Worm (Caenorhabditis elegans) whole organism, L1 larva: Measurements from ENCODE around the gene C05C10.2.

ENCODE experiments used
- C34B4.2 ChIP-seq: sonication (generic microtip); optimal IDR thresholded peaks from 2 replicates; lab custom pipeline; 2017; ENCODE audit warnings: mild to moderate bottlenecking, missing genetic modification characterization, missing compliant biosample characterization
- F16B12.6 ChIP-seq: fragments of 150-350 bp; optimal IDR thresholded peaks from 2 replicates; lab custom pipeline; 2014; ENCODE audit warnings: missing biosample characterization, missing genetic modification characterization
- Y116A8C.19 ChIP-seq: sonication (generic microtip); optimal IDR thresholded peaks from 2 replicates; lab custom pipeline; 2016; ENCODE audit warnings: missing compliant biosample characterization, missing genetic modification characterization, borderline replicate concordance
- aha-1 ChIP-seq: fragments of 150-350 bp; optimal IDR thresholded peaks from 2 replicates; lab custom pipeline; 2014; ENCODE audit warnings: missing biosample characterization, missing genetic modification characterization
- alr-1 ChIP-seq: fragments of 200-800 bp; sonication (Bioruptor generic); optimal IDR thresholded peaks from 2 replicates; lab custom pipeline; 2018; ENCODE audit warnings: borderline replicate concordance, mild to moderate bottlenecking, missing genetic modification characterization, missing compliant biosample characterization
- ama-1 ChIP-seq: fragments of 150-350 bp; optimal IDR thresholded peaks from 2 replicates; lab custom pipeline; 2014
- ceh-90 ChIP-seq: sonication (generic microtip); optimal IDR thresholded peaks from 2 replicates; lab custom pipeline; 2016; ENCODE audit warnings: missing genetic modification characterization, missing compliant biosample characterization
- dpl-1 ChIP-seq, 3 experiments: fragments of 150-350 bp in 2 of 3; sonication (generic microtip) in 1 of 3; optimal IDR thresholded peaks; 2 replicates each; lab custom pipeline; 2014 to 2017; ENCODE audit warnings: missing biosample characterization in 3 of 3, missing genetic modification characterization in 3 of 3, missing genetic modification reagents in 3 of 3
- elt-2 ChIP-seq: sonication (generic microtip); optimal IDR thresholded peaks from 2 replicates; lab custom pipeline; 2016; ENCODE audit warnings: missing genetic modification characterization, mild to moderate bottlenecking, inconsistent platforms, missing compliant biosample characterization, missing genetic modification reagents
- elt-3 ChIP-seq, 6 experiments: fragments of 150-350 bp in 1 of 6; sonication (generic microtip); optimal IDR thresholded peaks; 2 replicates each; lab custom pipeline; 2017 to 2018; ENCODE audit warnings: missing biosample characterization in 6 of 6, missing genetic modification characterization in 6 of 6, inconsistent platforms in 1 of 6
- ets-5 ChIP-seq: fragments of 200-800 bp; sonication (Bioruptor generic); IDR thresholded peaks from 2 replicates; pipeline ENCODE4 v1.3.6; 2022; ENCODE audit warnings: missing genetic modification characterization, missing compliant biosample characterization
- fkh-8 ChIP-seq: sonication (generic microtip); optimal IDR thresholded peaks from 2 replicates; lab custom pipeline; 2016; ENCODE audit warnings: mild to moderate bottlenecking, missing genetic modification characterization, missing compliant biosample characterization
- fos-1 ChIP-seq: fragments of 150-350 bp; optimal IDR thresholded peaks from 2 replicates; lab custom pipeline; 2014; ENCODE audit warnings: missing biosample characterization, missing genetic modification characterization
- grh-1 ChIP-seq: fragments of 200-800 bp; sonication (Bioruptor generic); IDR thresholded peaks from 2 replicates; pipeline ENCODE4 v1.3.6; 2022; ENCODE audit warnings: missing genetic modification reagents, missing genetic modification characterization, missing compliant biosample characterization
- hlh-17 ChIP-seq: fragments of 200-800 bp; sonication (Bioruptor generic); optimal IDR thresholded peaks from 2 replicates; lab custom pipeline; 2018; ENCODE audit warnings: missing genetic modification characterization, mild to moderate bottlenecking, missing compliant biosample characterization, moderate library complexity, borderline replicate concordance
- hlh-4 ChIP-seq: sonication (generic microtip); optimal IDR thresholded peaks from 2 replicates; lab custom pipeline; 2016; ENCODE audit warnings: mild to moderate bottlenecking, missing genetic modification characterization, missing compliant biosample characterization
- hpl-2 ChIP-seq: fragments of 150-350 bp; optimal IDR thresholded peaks from 2 replicates; lab custom pipeline; 2014; ENCODE audit warnings: missing biosample characterization, missing genetic modification reagents, missing genetic modification characterization
- irx-1 ChIP-seq: sonication (generic microtip); optimal IDR thresholded peaks from 2 replicates; lab custom pipeline; 2016; ENCODE audit warnings: missing genetic modification characterization, missing compliant biosample characterization
- isw-1 ChIP-seq: fragments of 200-800 bp; sonication (Bioruptor generic); IDR thresholded peaks from 2 replicates; pipeline ENCODE4 v1.3.6; 2022; ENCODE audit warnings: missing genetic modification characterization, missing compliant biosample characterization
- lin-39 ChIP-seq: fragments of 150-350 bp; optimal IDR thresholded peaks from 2 replicates; lab custom pipeline; 2014; ENCODE audit warnings: missing biosample characterization, missing genetic modification reagents, missing genetic modification characterization
- lir-3 ChIP-seq: sonication (generic microtip); optimal IDR thresholded peaks from 2 replicates; lab custom pipeline; 2016; ENCODE audit warnings: mild to moderate bottlenecking, missing genetic modification characterization, moderate library complexity, missing compliant biosample characterization; ENCODE audit not compliant: poor library complexity
- lsy-2 ChIP-seq, 2 experiments: fragments of 150-350 bp; optimal IDR thresholded peaks; 2 replicates each; lab custom pipeline; 2014; ENCODE audit warnings: missing biosample characterization in 2 of 2, missing genetic modification characterization in 2 of 2
- mdl-1 ChIP-seq, 2 experiments: fragments of 150-350 bp; optimal IDR thresholded peaks; 2 replicates each; lab custom pipeline; 2014 to 2017; ENCODE audit warnings: missing biosample characterization in 2 of 2, missing genetic modification characterization in 2 of 2, inconsistent platforms in 1 of 2
- mef-2 ChIP-seq: fragments of 150-350 bp; optimal IDR thresholded peaks from 2 replicates; lab custom pipeline; 2014; ENCODE audit warnings: missing biosample characterization, missing genetic modification characterization
- nhr-19 ChIP-seq: fragments of 200-800 bp; sonication (Bioruptor generic); conservative IDR thresholded peaks from 2 replicates; pipeline ENCODE4 v1.3.6; 2022; ENCODE audit warnings: missing genetic modification characterization, missing compliant biosample characterization
- nhr-28 ChIP-seq: fragments of 150-350 bp; optimal IDR thresholded peaks from 2 replicates; lab custom pipeline; 2014; ENCODE audit warnings: missing biosample characterization, missing genetic modification characterization
- nhr-47 ChIP-seq: sonication (generic microtip); optimal IDR thresholded peaks from 2 replicates; lab custom pipeline; 2016; ENCODE audit warnings: mild to moderate bottlenecking, missing genetic modification characterization, moderate library complexity, missing compliant biosample characterization
- nhr-85 ChIP-seq: sonication (generic microtip); peaks from one replicate; lab custom pipeline; 2016; ENCODE audit warnings: missing genetic modification characterization, inconsistent platforms, missing compliant biosample characterization
- nhr-90 ChIP-seq: sonication (generic microtip); optimal IDR thresholded peaks from 2 replicates; lab custom pipeline; 2016; ENCODE audit warnings: mild to moderate bottlenecking, missing genetic modification characterization, missing compliant biosample characterization; ENCODE audit not compliant: poor library complexity
- pag-3 ChIP-seq: sonication (generic microtip); optimal IDR thresholded peaks from 2 replicates; lab custom pipeline; 2017; ENCODE audit warnings: missing genetic modification characterization, mild to moderate bottlenecking, missing compliant biosample characterization, antibody characterized with exemption, borderline replicate concordance; ENCODE audit not compliant: insufficient read depth
- snu-23 ChIP-seq: sonication (generic microtip); optimal IDR thresholded peaks from 2 replicates; lab custom pipeline; 2016; ENCODE audit warnings: missing genetic modification characterization, missing compliant biosample characterization
- sox-4 ChIP-seq: sonication (generic microtip); optimal IDR thresholded peaks from 2 replicates; lab custom pipeline; 2016; ENCODE audit warnings: missing genetic modification characterization, missing compliant biosample characterization
- sptf-1 ChIP-seq: fragments of 150-350 bp; optimal IDR thresholded peaks from 2 replicates; lab custom pipeline; 2014; ENCODE audit warnings: missing biosample characterization, missing genetic modification characterization
- swsn-7 ChIP-seq: sonication (generic microtip); optimal IDR thresholded peaks from 2 replicates; lab custom pipeline; 2016; ENCODE audit warnings: missing genetic modification characterization, missing compliant biosample characterization
- tbx-2 ChIP-seq: sonication (generic microtip); optimal IDR thresholded peaks from 2 replicates; lab custom pipeline; 2016; ENCODE audit warnings: missing genetic modification characterization, missing compliant biosample characterization
- tlp-1 ChIP-seq: fragments of 150-350 bp; optimal IDR thresholded peaks from 2 replicates; lab custom pipeline; 2014; ENCODE audit warnings: missing biosample characterization, missing genetic modification characterization
- unc-130 ChIP-seq: fragments of 150-350 bp; optimal IDR thresholded peaks from 2 replicates; lab custom pipeline; 2017; ENCODE audit warnings: missing biosample characterization, missing genetic modification characterization, inconsistent platforms
- unc-30 ChIP-seq: sonication (generic microtip); optimal IDR thresholded peaks from 2 replicates; lab custom pipeline; 2017; ENCODE audit warnings: missing biosample characterization, missing genetic modification characterization
- unc-62 ChIP-seq: fragments of 150-350 bp; optimal IDR thresholded peaks from 2 replicates; lab custom pipeline; 2014; ENCODE audit warnings: missing biosample characterization, missing genetic modification reagents, missing genetic modification characterization
- vab-15 ChIP-seq: sonication (generic microtip); optimal IDR thresholded peaks from 2 replicates; lab custom pipeline; 2017; ENCODE audit warnings: missing genotype, mild to moderate bottlenecking, missing genetic modification characterization, missing compliant biosample characterization
- xbp-1 ChIP-seq: sonication (generic microtip); optimal IDR thresholded peaks from 2 replicates; lab custom pipeline; 2016; ENCODE audit warnings: missing genetic modification characterization, missing compliant biosample characterization
- zag-1 ChIP-seq: fragments of 150-350 bp; optimal IDR thresholded peaks from 2 replicates; lab custom pipeline; 2014; ENCODE audit warnings: missing biosample characterization, missing genetic modification characterization
- zip-4 ChIP-seq: fragments of 200-800 bp; sonication (Bioruptor generic); optimal IDR thresholded peaks from 2 replicates; lab custom pipeline; 2018; ENCODE audit warnings: mild to moderate bottlenecking, missing genetic modification characterization, moderate library complexity, missing compliant biosample characterization
- ztf-11 ChIP-seq, 2 experiments: sonication (generic microtip); optimal IDR thresholded peaks; 2 replicates each; lab custom pipeline; 2016 to 2017; ENCODE audit warnings: missing genetic modification characterization in 2 of 2, missing biosample characterization in 1 of 2, missing compliant biosample characterization in 1 of 2

C05C10.2 gene

ce11 chrII:9940430-9940829 is 18.4 kb downstream of the C05C10.2 start, which contains the start of gene ufd-3 (continued):
- TF ChIP-seq elt-2 (tag; lab: Kevin White, UChicago) (peak; percentile 55), unc-62 (GFP tag; lab: Kevin White, UChicago) (no peak), F16B12.6 (tag; lab: Kevin White, UChicago) (peak; percentile 59), nhr-19 (peak; percentile 88), xbp-1 (tag; lab: Kevin White, UChicago) (peak; percentile 92), irx-1 (tag; lab: Kevin White, UChicago) (peak; percentile 95), mdl-1 (tag; optimal IDR thresholded peaks at IDR 0.05; lab: Kevin White, UChicago) (peak in 1 of 2 experiments; percentile 78), zip-4 (GFP tag; lab: Kevin White, UChicago) (peak; percentile 45), ama-1 (lab: Kevin White, UChicago) (peak; percentile 15), elt-3 (tag; optimal IDR thresholded peaks at IDR 0.05; lab: Kevin White, UChicago) (peak in 5 of 6 experiments; percentile 8 to 95 (median 49)), sptf-1 (tag; lab: Kevin White, UChicago) (no peak), isw-1 (GFP tag; lab: Robert Waterston, UW) (peak; percentile 83), fos-1 (tag; lab: Kevin White, UChicago) (peak; percentile 73), lir-3 (peak; percentile 97), Y116A8C.19 (tag; lab: Kevin White, UChicago) (peak; percentile 80), ztf-11 (tag; optimal IDR thresholded peaks at IDR 0.05; lab: Kevin White, UChicago) (peak in 1 of 2 experiments; percentile 94), ceh-90 (peak; percentile 92), ets-5 (GFP tag; lab: Robert Waterston, UW) (no peak), snu-23 (GFP tag; lab: Kevin White, UChicago) (peak; percentile 92), C34B4.2 (tag; lab: Kevin White, UChicago) (no peak), fkh-8 (peak; percentile 86), pag-3 (no peak), unc-130 (tag; lab: Kevin White, UChicago) (peak; percentile 93), dpl-1 (GFP tag; optimal IDR thresholded peaks at IDR 0.05; lab: Kevin White, UChicago) (peak; percentile 95 to 98 (median 97)), nhr-85 (peak; percentile 95), swsn-7 (tag; lab: Kevin White, UChicago) (peak; percentile 91), hpl-2 (GFP tag; lab: Kevin White, UChicago) (peak; percentile 12), zag-1 (tag; lab: Kevin White, UChicago) (peak; percentile 15), tlp-1 (tag; lab: Kevin White, UChicago) (no peak), vab-15 (peak; percentile 85), nhr-90 (tag; lab: Kevin White, UChicago) (peak; percentile 93)

- TF ChIP-seq fos-1 (tag; lab: Kevin White, UChicago) (no peak), tbx-2 (no peak), lin-39 (tag; lab: Kevin White, UChicago) (no peak), nhr-47 (tag; lab: Kevin White, UChicago) (no peak), dpl-1 (GFP tag; optimal IDR thresholded peaks at IDR 0.05; lab: Kevin White, UChicago) (no peak), mef-2 (tag; lab: Kevin White, UChicago) (no peak), tlp-1 (tag; lab: Kevin White, UChicago) (no peak), hlh-4 (no peak), ceh-90 (no peak)
Observed at ce11 chrII:9943246-9943645, 21.2 kb downstream of the C05C10.2 start.

- TF ChIP-seq alr-1 (no peak), lsy-2 (tag; optimal IDR thresholded peaks at IDR 0.05; lab: Kevin White, UChicago) (no peak), sox-4 (tag; lab: Kevin White, UChicago) (no peak), irx-1 (tag; lab: Kevin White, UChicago) (no peak), nhr-47 (tag; lab: Kevin White, UChicago) (no peak), grh-1 (GFP tag; lab: Robert Waterston, UW) (no peak), isw-1 (GFP tag; lab: Robert Waterston, UW) (no peak), pag-3 (no peak), unc-30 (tag; lab: Kevin White, UChicago) (no peak), hlh-17 (GFP tag; lab: Kevin White, UChicago) (no peak), fkh-8 (no peak), nhr-28 (tag; lab: Kevin White, UChicago) (no peak), aha-1 (tag; lab: Kevin White, UChicago) (no peak), lir-3 (no peak)
Observed at ce11 chrII:9943837-9944236, 21.8 kb downstream of the C05C10.2 start, which contains the start of gene flad-1. TSS of gene flad-1 (plus strand) at chrII:9944137.
